Fruit fly (Drosophila melanogaster) Kc167 (cell line): ENCODE measurements around the gene CG4935.

ENCODE experiments used
- Myc ChIP-seq: fragments of >200 bp; optimal IDR thresholded peaks from 2 replicates; lab custom pipeline; 2017; ENCODE audit warnings: missing external identifiers
- Sin3A ChIP-seq: fragments of >200 bp; optimal IDR thresholded peaks from 2 replicates; lab custom pipeline; 2018; ENCODE audit warnings: missing external identifiers
- h ChIP-seq: fragments of >200 bp; optimal IDR thresholded peaks from 3 replicates; lab custom pipeline; 2018; ENCODE audit warnings: missing external identifiers
- insv ChIP-seq: fragments of >200 bp; optimal IDR thresholded peaks from 3 replicates; lab custom pipeline; 2018; ENCODE audit warnings: missing external identifiers
- psq ChIP-seq: fragments of >200 bp; optimal IDR thresholded peaks from 2 replicates; lab custom pipeline; 2017; ENCODE audit warnings: missing external identifiers
- ttk ChIP-seq: sonication (Bioruptor generic); optimal IDR thresholded peaks from 2 replicates; lab custom pipeline; 2017; ENCODE audit warnings: missing external identifiers

Gene CG4935

dm6 chr2L:16287006-16287601 lies 25.2 kb downstream of the CG4935 start:
- TF ChIP-seq h = no peak
- TF ChIP-seq Myc (lab: Kevin White, UChicago) = no peak
- no peak for TF ChIP-seq psq (lab: Kevin White, UChicago)
- no peak for TF ChIP-seq Sin3A (lab: Kevin White, UChicago)
- TF ChIP-seq insv (lab: Kevin White, UChicago) = no peak
- TF ChIP-seq ttk = no peak

DNA sequence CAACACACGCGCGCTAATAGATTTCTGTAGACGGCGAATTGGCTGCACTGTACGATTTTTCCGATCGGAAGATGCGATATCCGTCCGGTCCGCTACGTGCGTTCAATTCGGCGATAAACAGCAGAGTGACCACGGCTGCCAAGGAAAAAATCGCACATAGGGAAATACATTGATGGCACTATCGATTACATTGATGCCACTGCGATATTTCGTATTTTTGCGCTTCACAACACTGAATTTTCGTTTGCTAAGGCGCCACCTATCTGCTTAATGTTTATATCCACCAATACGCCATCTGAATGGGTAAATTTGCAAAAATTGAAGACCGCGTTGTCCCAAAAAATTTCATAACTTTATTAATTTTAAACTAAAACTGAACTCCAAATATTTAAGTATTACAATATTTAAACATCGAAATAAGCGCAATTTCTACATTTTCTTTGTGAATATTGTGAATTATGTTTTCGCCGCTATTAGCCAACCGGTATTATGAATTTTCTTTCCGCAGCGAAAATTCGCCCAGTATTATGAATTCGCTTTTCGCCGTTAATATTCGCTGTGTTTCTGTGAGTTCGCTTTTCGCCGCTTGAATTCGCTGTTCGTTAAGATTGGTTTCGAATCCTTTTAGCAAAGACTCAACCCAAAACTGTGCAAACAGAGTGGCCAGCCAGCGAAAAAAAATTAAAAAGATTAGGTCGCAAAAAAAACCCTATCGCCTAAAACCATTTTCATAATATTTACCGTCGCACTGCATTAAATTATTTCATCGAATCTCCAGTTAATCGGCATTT lies 25.9 kb downstream of the CG4935 start, which contains the start of the genes crp and pkaap:
Gene crp, minus strand, starts transcription at position 129 of the 791 bp plus-strand sequence.
Gene pkaap, plus strand, starts transcription at position 689 of the 791 bp plus-strand sequence.
- no peak for TF ChIP-seq insv (lab: Kevin White, UChicago)
- no peak for TF ChIP-seq Myc (lab: Kevin White, UChicago)
- no peak for TF ChIP-seq h

dm6 chr2L:16288393-16288731 lies 26.4 kb downstream of the CG4935 start:
- TF ChIP-seq ttk (no peak), h (no peak), psq (lab: Kevin White, UChicago) (no peak), Sin3A (lab: Kevin White, UChicago) (no peak), insv (lab: Kevin White, UChicago) (no peak), Myc (lab: Kevin White, UChicago) (no peak)

dm6 chr2L:16290984-16291383 lies 29.0 kb downstream of the CG4935 start, which contains the start of gene CG17329:
Gene CG17329, plus strand, starts transcription at chr2L:16291284.
- TF ChIP-seq Sin3A (lab: Kevin White, UChicago) (no peak), psq (lab: Kevin White, UChicago) (no peak), insv (lab: Kevin White, UChicago) (no peak), ttk (no peak), h (no peak)

dm6 chr2L:16292975-16293501 lies 31.1 kb downstream of the CG4935 start, which contains the start of gene CG13258:
Gene CG13258, minus strand, starts transcription at chr2L:16293025.
- TF ChIP-seq h = no peak

dm6 chr2L:16293703-16294233 lies 31.8 kb downstream of the CG4935 start, which contains the start of gene Cyp303a1:
Gene Cyp303a1, plus strand, starts transcription at chr2L:16294183.
- no peak for TF ChIP-seq insv (lab: Kevin White, UChicago)
- TF ChIP-seq Sin3A (lab: Kevin White, UChicago) = no peak
- TF ChIP-seq h = no peak
- TF ChIP-seq psq (lab: Kevin White, UChicago) = no peak
- TF ChIP-seq ttk = no peak
- TF ChIP-seq Myc (lab: Kevin White, UChicago) = no peak

dm6 chr2L:16299466-16300311 lies 37.7 kb downstream of the CG4935 start, which contains the start of the genes heix and CG17328:
Gene heix, minus strand, starts transcription at chr2L:16299858.
Gene CG17328, plus strand, starts transcription at chr2L:16299943.
- no peak for TF ChIP-seq Myc (lab: Kevin White, UChicago)
- no peak for TF ChIP-seq ttk
- no peak for TF ChIP-seq psq (lab: Kevin White, UChicago)
- TF ChIP-seq Sin3A (lab: Kevin White, UChicago) = no peak
- TF ChIP-seq h = no peak
- no peak for TF ChIP-seq insv (lab: Kevin White, UChicago)

DNA sequence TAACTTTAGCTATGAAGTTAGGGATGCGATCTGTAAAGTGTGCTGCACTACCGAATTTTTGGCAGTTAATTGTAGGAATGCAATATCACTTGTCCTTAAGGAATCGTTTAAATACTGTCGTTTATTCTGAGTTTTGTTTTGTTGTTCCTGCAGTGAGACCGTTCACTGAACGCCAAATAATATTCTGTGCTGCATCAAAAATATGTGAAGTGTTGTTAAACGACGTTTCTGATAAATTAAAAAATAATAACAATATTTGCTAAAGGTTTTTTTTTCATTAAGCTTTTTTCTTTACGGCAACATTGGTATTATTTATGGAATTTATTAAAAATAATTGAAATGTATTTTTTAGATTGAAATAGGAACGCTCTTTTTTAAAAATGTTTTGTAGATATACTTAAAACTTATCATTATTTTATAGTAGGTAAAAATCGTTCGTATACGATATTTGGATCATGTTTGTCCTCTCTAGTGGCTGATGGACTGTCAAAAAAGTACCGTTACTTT lies 40.9 kb downstream of the CG4935 start, which contains the start of gene GMF:
Gene GMF, minus strand, starts transcription at position 182 of the 507 bp plus-strand sequence.
- no peak for TF ChIP-seq h
- no peak for TF ChIP-seq Sin3A (lab: Kevin White, UChicago)
- no peak for TF ChIP-seq Myc (lab: Kevin White, UChicago)
- no peak for TF ChIP-seq ttk
- no peak for TF ChIP-seq insv (lab: Kevin White, UChicago)
- no peak for TF ChIP-seq psq (lab: Kevin White, UChicago)

- TF ChIP-seq Myc (lab: Kevin White, UChicago) (no peak), Sin3A (lab: Kevin White, UChicago) (no peak), psq (lab: Kevin White, UChicago) (no peak), ttk (no peak), insv (lab: Kevin White, UChicago) (no peak), h (no peak)
Observed at dm6 chr2L:16307026-16307703, 45.2 kb downstream of the CG4935 start, which contains the start of the genes CG5861 and Syx5. Gene CG5861, minus strand, starts transcription at chr2L:16307298. Gene Syx5, plus strand, starts transcription at chr2L:16307346.

DNA sequence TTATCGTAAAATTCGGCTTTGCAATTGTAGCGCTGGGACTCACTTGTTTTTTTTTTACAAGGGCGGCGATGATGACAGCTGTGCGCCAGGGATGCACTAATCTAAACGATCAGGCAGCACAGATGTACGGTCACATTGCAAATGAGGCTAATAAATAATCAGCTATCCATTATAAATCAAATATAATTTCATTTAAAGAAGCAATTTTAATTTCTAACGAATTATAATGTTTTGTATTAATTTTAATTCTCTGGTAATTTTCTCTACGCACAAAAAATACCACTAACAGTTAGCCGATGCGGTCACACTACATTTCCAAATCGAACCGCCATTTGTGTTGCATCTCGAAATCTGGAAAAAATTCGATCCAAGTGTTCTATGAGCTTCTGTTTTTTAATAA lies 48.7 kb downstream of the CG4935 start, which contains the start of the genes cni and fzy:
Gene cni, minus strand, starts transcription at position 79 of the 400 bp plus-strand sequence.
Gene fzy, plus strand, starts transcription at position 309 of the 400 bp plus-strand sequence.
- no peak for TF ChIP-seq psq (lab: Kevin White, UChicago)
- TF ChIP-seq Sin3A (lab: Kevin White, UChicago) = no peak
- TF ChIP-seq ttk = no peak
- no peak for TF ChIP-seq Myc (lab: Kevin White, UChicago)
- no peak for TF ChIP-seq h
